Worm (Caenorhabditis elegans) whole organism, early embryonic: ENCODE data around the gene F58D2.2.

Experiments used
- B0310.2 ChIP-seq: sonication (generic microtip); optimal IDR thresholded peaks from 2 replicates; lab custom pipeline; 2016; ENCODE audit warnings: mild to moderate bottlenecking, missing genetic modification characterization, missing compliant biosample characterization
- F13C5.2 ChIP-seq: sonication (generic microtip); optimal IDR thresholded peaks from 2 replicates; lab custom pipeline; 2017; ENCODE audit warnings: mild to moderate bottlenecking, missing genetic modification characterization, inconsistent platforms, missing compliant biosample characterization
- aly-1 ChIP-seq: sonication (generic microtip); optimal IDR thresholded peaks from 2 replicates; lab custom pipeline; 2016; ENCODE audit warnings: missing genetic modification characterization, missing compliant biosample characterization
- ama-1 ChIP-seq: fragments of 150-350 bp; optimal IDR thresholded peaks from 2 replicates; lab custom pipeline; 2014
- ceh-13 ChIP-seq: fragments of 200-800 bp; sonication (Bioruptor generic); optimal IDR thresholded peaks from 2 replicates; lab custom pipeline; 2018; ENCODE audit warnings: mild to moderate bottlenecking, missing genetic modification characterization, missing compliant biosample characterization
- ceh-36 ChIP-seq: sonication (generic microtip); optimal IDR thresholded peaks from 2 replicates; lab custom pipeline; 2016; ENCODE audit warnings: missing genetic modification characterization, inconsistent platforms, missing compliant biosample characterization
- ets-7 ChIP-seq: sonication (generic microtip); optimal IDR thresholded peaks from 2 replicates; lab custom pipeline; 2016; ENCODE audit warnings: missing genotype, missing genetic modification characterization, missing compliant biosample characterization
- flt-1 ChIP-seq: fragments of 200-800 bp; sonication (Bioruptor generic); IDR thresholded peaks from 2 replicates; pipeline ENCODE4 v1.3.6; 2022; ENCODE audit warnings: missing genetic modification characterization, missing compliant biosample characterization
- hmbx-1 ChIP-seq: sonication (generic microtip); optimal IDR thresholded peaks from 2 replicates; lab custom pipeline; 2016; ENCODE audit warnings: mild to moderate bottlenecking, missing genetic modification characterization, missing compliant biosample characterization
- hmg-4 ChIP-seq: fragments of 200-800 bp; sonication (Bioruptor generic); optimal IDR thresholded peaks from 2 replicates; lab custom pipeline; 2018; ENCODE audit warnings: mild to moderate bottlenecking, missing genetic modification characterization, missing compliant biosample characterization
- hnd-1 ChIP-seq: sonication (generic microtip); optimal IDR thresholded peaks from 2 replicates; lab custom pipeline; 2016; ENCODE audit warnings: missing genetic modification characterization, missing compliant biosample characterization
- pes-1 ChIP-seq: fragments of 200-800 bp; sonication (Bioruptor generic); IDR thresholded peaks from 2 replicates; pipeline ENCODE4 v1.3.6; 2022; ENCODE audit warnings: missing genetic modification reagents, missing genetic modification characterization, missing compliant biosample characterization
- scrt-1 ChIP-seq: fragments of 200-800 bp; sonication (Bioruptor generic); IDR thresholded peaks from 2 replicates; pipeline ENCODE4 v1.3.6; 2022; ENCODE audit warnings: missing genetic modification characterization, missing compliant biosample characterization
- sea-1 ChIP-seq: fragments of 200-800 bp; sonication (Bioruptor generic); conservative IDR thresholded peaks from 2 replicates; pipeline ENCODE4 v1.3.6; 2022; ENCODE audit warnings: missing genetic modification characterization, missing compliant biosample characterization
- tbx-11 ChIP-seq: fragments of 200-800 bp; sonication (Bioruptor generic); IDR thresholded peaks from 2 replicates; pipeline ENCODE4 v1.3.6; 2022; ENCODE audit warnings: missing genetic modification characterization, missing compliant biosample characterization
- tbx-37 ChIP-seq: fragments of 200-800 bp; sonication (Bioruptor generic); conservative IDR thresholded peaks from 2 replicates; pipeline ENCODE4 v1.3.6; 2022; ENCODE audit warnings: missing genetic modification reagents, missing genetic modification characterization, missing compliant biosample characterization
- tra-4 ChIP-seq: sonication (generic microtip); optimal IDR thresholded peaks from 2 replicates; lab custom pipeline; 2017; ENCODE audit warnings: missing genetic modification characterization, missing compliant biosample characterization

The F58D2.2 gene

DNA sequence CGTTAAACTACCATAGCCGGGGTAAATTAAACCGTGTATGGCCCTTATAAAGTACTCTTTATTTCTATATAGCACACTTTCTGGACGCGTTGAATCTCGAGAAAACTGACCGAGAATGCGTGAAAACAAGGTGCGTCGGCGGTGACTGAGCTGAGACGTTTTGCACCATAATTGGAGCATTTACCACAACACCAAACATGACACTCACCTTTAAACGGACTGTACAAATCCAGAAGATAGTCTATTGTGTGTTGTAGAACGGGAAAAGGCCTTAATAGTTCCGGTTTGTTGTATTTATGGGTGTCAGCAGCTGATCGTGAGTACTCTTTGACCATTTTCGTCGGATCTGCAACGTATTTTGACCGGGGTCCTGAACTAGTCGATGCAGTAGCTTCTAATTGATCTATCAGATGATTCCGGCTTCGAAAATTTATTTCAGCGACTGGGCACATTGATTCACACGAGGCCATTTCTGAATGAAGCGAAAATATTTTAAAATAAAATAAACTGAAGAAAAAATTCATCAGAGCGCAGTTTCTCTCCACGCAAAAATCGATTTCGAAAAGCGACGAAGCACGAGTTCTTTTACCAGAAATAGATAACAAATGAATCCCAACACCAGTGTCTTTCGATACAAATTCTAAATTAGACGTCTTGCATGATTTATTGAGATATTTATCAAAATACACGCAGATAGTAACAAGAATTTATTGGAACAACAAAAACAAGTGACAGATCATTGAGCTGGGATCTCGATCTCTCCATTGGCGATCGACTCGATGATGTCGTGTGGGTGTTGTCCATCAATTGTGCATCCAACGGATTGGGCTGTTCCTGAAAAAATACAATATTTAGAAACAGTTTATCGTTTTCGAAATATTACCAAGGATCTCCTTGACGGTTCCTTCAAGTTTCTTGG is 49.6 kb downstream of the F58D2.2 start, which contains the start of gene tag-115:
Gene tag-115 (minus strand): TSS at position 472 of the 919 bp plus-strand sequence.
- TF ChIP-seq aly-1 (tag; lab: Kevin White, UChicago): no peak
- TF ChIP-seq hmg-4 (GFP tag; lab: Kevin White, UChicago): no peak
- no peak for TF ChIP-seq ama-1 (lab: Kevin White, UChicago)
- no peak for TF ChIP-seq scrt-1 (GFP tag; lab: Robert Waterston, UW)
- no peak for TF ChIP-seq tbx-37
- no peak for TF ChIP-seq ceh-13 (GFP tag; lab: Kevin White, UChicago)
- TF ChIP-seq flt-1 (GFP tag; lab: Robert Waterston, UW): no peak

- TF ChIP-seq sea-1: peak; percentile 61; the same call in 1 of the 2 replicates
- TF ChIP-seq hmg-4 (GFP tag; lab: Kevin White, UChicago): peak; percentile 72
- peak; percentile 44; the same call in 1 of the 2 replicates for TF ChIP-seq flt-1 (GFP tag; lab: Robert Waterston, UW)
- peak; percentile 47; the same call in 1 of the 2 replicates for TF ChIP-seq tbx-11 (GFP tag; lab: Robert Waterston, UW)
- TF ChIP-seq F13C5.2 (tag; lab: Kevin White, UChicago): peak; percentile 92
- no peak for TF ChIP-seq tra-4 (tag; lab: Kevin White, UChicago)
- TF ChIP-seq B0310.2 (tag; lab: Kevin White, UChicago): no peak
- TF ChIP-seq pes-1: peak; percentile 65
- no peak for TF ChIP-seq hnd-1 (tag; lab: Kevin White, UChicago)
- peak; percentile 37 for TF ChIP-seq ceh-36 (tag; lab: Kevin White, UChicago)
- TF ChIP-seq tbx-37: peak; percentile 27; the same call in 1 of the 2 replicates
- TF ChIP-seq aly-1 (tag; lab: Kevin White, UChicago): no peak
- TF ChIP-seq ets-7 (tag; lab: Kevin White, UChicago): no peak
These were observed 50.7 kb downstream of the F58D2.2 start, which contains the start of gene rpl-12 for ce11 chrIV:13240078-13240841. TSS of gene rpl-12 (minus strand) at chrIV:13240651.

DNA sequence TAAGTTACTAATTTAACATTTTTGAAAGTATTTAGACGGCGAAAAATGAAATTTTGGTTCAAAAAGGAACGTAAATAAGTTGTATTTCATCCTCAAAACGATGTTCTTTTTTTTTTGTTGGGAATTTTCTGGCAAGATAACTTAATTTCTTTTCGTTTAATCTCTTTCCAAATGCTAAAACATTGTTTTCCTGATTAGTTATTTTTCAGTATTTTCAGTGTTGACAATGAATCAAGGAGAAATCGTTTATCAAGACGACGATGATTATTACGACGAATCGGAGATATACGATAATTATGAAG is 51.2 kb downstream of the F58D2.2 start, which contains the start of gene lin-54:
Gene lin-54 (plus strand): TSS at position 203 of the 302 bp plus-strand sequence.
- TF ChIP-seq hmbx-1 (tag; lab: Kevin White, UChicago) (no peak), pes-1 (no peak), scrt-1 (GFP tag; lab: Robert Waterston, UW) (no peak), hmg-4 (GFP tag; lab: Kevin White, UChicago) (no peak), aly-1 (tag; lab: Kevin White, UChicago) (no peak), hnd-1 (tag; lab: Kevin White, UChicago) (no peak), tra-4 (tag; lab: Kevin White, UChicago) (no peak), sea-1 (no peak), ceh-13 (GFP tag; lab: Kevin White, UChicago) (no peak), B0310.2 (tag; lab: Kevin White, UChicago) (no peak), ama-1 (lab: Kevin White, UChicago) (no peak), ets-7 (tag; lab: Kevin White, UChicago) (no peak), flt-1 (GFP tag; lab: Robert Waterston, UW) (no peak), tbx-37 (no peak), tbx-11 (GFP tag; lab: Robert Waterston, UW) (no peak), ceh-36 (tag; lab: Kevin White, UChicago) (no peak), F13C5.2 (tag; lab: Kevin White, UChicago) (no peak)

- TF ChIP-seq aly-1 (tag; lab: Kevin White, UChicago): no peak
- TF ChIP-seq ceh-13 (GFP tag; lab: Kevin White, UChicago): no peak
- TF ChIP-seq tbx-37: no peak
These were observed 51.8 kb downstream of the F58D2.2 start for ce11 chrIV:13241340-13241739.
